Worm (Caenorhabditis elegans) whole organism, L1 larva: ENCODE measurements around the gene tsp-2.

Experiments
- F16B12.6 ChIP-seq: fragments of 150-350 bp; optimal IDR thresholded peaks from 2 replicates; lab custom pipeline; 2014; ENCODE audit warnings: missing biosample characterization, missing genetic modification characterization
- aha-1 ChIP-seq: fragments of 150-350 bp; optimal IDR thresholded peaks from 2 replicates; lab custom pipeline; 2014; ENCODE audit warnings: missing biosample characterization, missing genetic modification characterization
- alr-1 ChIP-seq: fragments of 200-800 bp; sonication (Bioruptor generic); optimal IDR thresholded peaks from 2 replicates; lab custom pipeline; 2018; ENCODE audit warnings: borderline replicate concordance, mild to moderate bottlenecking, missing genetic modification characterization, missing compliant biosample characterization
- aly-2 ChIP-seq: fragments of 150-350 bp; optimal IDR thresholded peaks from 2 replicates; lab custom pipeline; 2014; ENCODE audit warnings: missing biosample characterization, missing genetic modification characterization
- ceh-63 ChIP-seq: fragments of 200-800 bp; sonication (Bioruptor generic); optimal IDR thresholded peaks from 2 replicates; lab custom pipeline; 2018; ENCODE audit warnings: mild to moderate bottlenecking, missing genetic modification characterization, missing compliant biosample characterization
- ceh-90 ChIP-seq: sonication (generic microtip); optimal IDR thresholded peaks from 2 replicates; lab custom pipeline; 2016; ENCODE audit warnings: missing genetic modification characterization, missing compliant biosample characterization
- efl-1 ChIP-seq, 4 experiments: fragments of 150-350 bp; optimal IDR thresholded peaks in 3 of 4; peaks in 1 of 4; 1 replicate in 1 of 4; 2 replicates in 3 of 4; lab custom pipeline; 2014; ENCODE audit warnings: missing biosample characterization in 2 of 4, missing genetic modification characterization in 2 of 4, missing genetic modification reagents in 2 of 4
- egl-27 ChIP-seq, 2 experiments: fragments of 150-350 bp in 1 of 2; sonication (generic microtip); optimal IDR thresholded peaks; 3 replicates each; lab custom pipeline; 2017 to 2018; ENCODE audit warnings: missing biosample characterization in 2 of 2, missing genetic modification characterization in 2 of 2, missing genetic modification reagents in 2 of 2
- ets-5 ChIP-seq: fragments of 200-800 bp; sonication (Bioruptor generic); IDR thresholded peaks from 2 replicates; pipeline ENCODE4 v1.3.6; 2022; ENCODE audit warnings: missing genetic modification characterization, missing compliant biosample characterization
- hpl-2 ChIP-seq: fragments of 150-350 bp; optimal IDR thresholded peaks from 2 replicates; lab custom pipeline; 2014; ENCODE audit warnings: missing biosample characterization, missing genetic modification reagents, missing genetic modification characterization
- irx-1 ChIP-seq: sonication (generic microtip); optimal IDR thresholded peaks from 2 replicates; lab custom pipeline; 2016; ENCODE audit warnings: missing genetic modification characterization, missing compliant biosample characterization
- jun-1 ChIP-seq: fragments of 150-350 bp; optimal IDR thresholded peaks from 2 replicates; lab custom pipeline; 2014; ENCODE audit warnings: missing biosample characterization, missing genetic modification reagents, missing genetic modification characterization
- lin-13 ChIP-seq: fragments of 150-350 bp; optimal IDR thresholded peaks from 2 replicates; lab custom pipeline; 2014; ENCODE audit warnings: missing biosample characterization, missing genetic modification reagents, missing genetic modification characterization
- lsy-2 ChIP-seq, 2 experiments: fragments of 150-350 bp; optimal IDR thresholded peaks; 2 replicates each; lab custom pipeline; 2014; ENCODE audit warnings: missing biosample characterization in 2 of 2, missing genetic modification characterization in 2 of 2
- nhr-19 ChIP-seq: fragments of 200-800 bp; sonication (Bioruptor generic); conservative IDR thresholded peaks from 2 replicates; pipeline ENCODE4 v1.3.6; 2022; ENCODE audit warnings: missing genetic modification characterization, missing compliant biosample characterization
- nhr-90 ChIP-seq: sonication (generic microtip); optimal IDR thresholded peaks from 2 replicates; lab custom pipeline; 2016; ENCODE audit warnings: mild to moderate bottlenecking, missing genetic modification characterization, missing compliant biosample characterization; ENCODE audit not compliant: poor library complexity
- snpc-4 ChIP-seq: fragments of 150-350 bp; optimal IDR thresholded peaks from 2 replicates; lab custom pipeline; 2014; ENCODE audit warnings: missing biosample characterization, missing genetic modification characterization
- snu-23 ChIP-seq: sonication (generic microtip); optimal IDR thresholded peaks from 2 replicates; lab custom pipeline; 2016; ENCODE audit warnings: missing genetic modification characterization, missing compliant biosample characterization
- sptf-1 ChIP-seq: fragments of 150-350 bp; optimal IDR thresholded peaks from 2 replicates; lab custom pipeline; 2014; ENCODE audit warnings: missing biosample characterization, missing genetic modification characterization
- swsn-7 ChIP-seq: sonication (generic microtip); optimal IDR thresholded peaks from 2 replicates; lab custom pipeline; 2016; ENCODE audit warnings: missing genetic modification characterization, missing compliant biosample characterization
- unc-30 ChIP-seq: sonication (generic microtip); optimal IDR thresholded peaks from 2 replicates; lab custom pipeline; 2017; ENCODE audit warnings: missing biosample characterization, missing genetic modification characterization
- ztf-4 ChIP-seq: fragments of 150-350 bp; optimal IDR thresholded peaks from 2 replicates; lab custom pipeline; 2014; ENCODE audit warnings: missing biosample characterization, missing genetic modification characterization

tsp-2 gene

ce11 chrIII:8199060-8199459 lies 38.7 kb downstream of the tsp-2 start:
- no peak for TF ChIP-seq ztf-4
- TF ChIP-seq snpc-4 (tag; lab: Kevin White, UChicago) = no peak

DNA sequence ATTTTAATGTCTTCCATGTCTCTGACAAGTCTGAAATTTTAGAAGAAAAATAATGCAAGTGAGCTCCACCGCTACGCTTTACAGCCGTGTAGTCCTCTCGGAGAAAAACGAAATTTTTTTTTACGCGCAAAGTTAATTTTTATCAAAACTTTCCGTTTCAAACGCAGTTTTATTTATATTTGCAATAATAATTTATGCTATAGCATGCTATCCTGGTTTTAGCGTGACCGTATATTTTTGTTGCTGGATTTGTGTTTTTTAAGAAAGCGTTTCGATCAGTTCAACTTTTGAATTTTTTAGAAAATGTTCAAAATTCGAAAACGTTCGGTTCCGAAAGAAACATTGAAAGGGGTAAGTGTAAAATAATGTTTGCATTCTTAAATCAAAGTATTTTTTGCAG lies 46.0 kb downstream of the tsp-2 start, which contains the start of gene C50C3.1:
C50C3.1 (plus strand) TSS at position 301 of the 400 bp plus-strand sequence.
- TF ChIP-seq efl-1 (optimal IDR thresholded peaks at IDR 0.05; lab: Kevin White, UChicago) (peak in 1 of 2 experiments; percentile 17), efl-1 (GFP tag; optimal IDR thresholded peaks at IDR 0.05 in 1 of 2; lab: Kevin White, UChicago) (no peak), nhr-90 (tag; lab: Kevin White, UChicago) (no peak)

ce11 chrIII:8190505-8190904 lies 47.2 kb downstream of the tsp-2 start, which contains the start of gene C50C3.19:
Gene C50C3.19 (plus strand): TSS chrIII:8190805.
- TF ChIP-seq egl-27 (tag; optimal IDR thresholded peaks at IDR 0.05; lab: Kevin White, UChicago) (no peak), snu-23 (GFP tag; lab: Kevin White, UChicago) (no peak), ets-5 (GFP tag; lab: Robert Waterston, UW) (no peak), ceh-63 (GFP tag; lab: Kevin White, UChicago) (no peak), aha-1 (tag; lab: Kevin White, UChicago) (no peak), lsy-2 (tag; optimal IDR thresholded peaks at IDR 0.05; lab: Kevin White, UChicago) (no peak), alr-1 (tag; lab: Kevin White, UChicago) (no peak), ceh-90 (tag; lab: Kevin White, UChicago) (no peak), F16B12.6 (tag; lab: Kevin White, UChicago) (no peak), unc-30 (no peak), jun-1 (tag; lab: Kevin White, UChicago) (no peak), lin-13 (GFP tag; lab: Kevin White, UChicago) (no peak), aly-2 (tag; lab: Kevin White, UChicago) (no peak), swsn-7 (tag; lab: Kevin White, UChicago) (no peak), snpc-4 (tag; lab: Kevin White, UChicago) (no peak), nhr-19 (GFP tag; lab: Robert Waterston, UW) (no peak), hpl-2 (GFP tag; lab: Kevin White, UChicago) (no peak), irx-1 (no peak), sptf-1 (tag; lab: Kevin White, UChicago) (no peak)
